Worm (Caenorhabditis elegans) whole organism, L4/young adult: ENCODE results near the gene M03B6.1.

ENCODE experiments used
- W03F9.2 ChIP-seq: fragments of 150-350 bp; optimal IDR thresholded peaks from 2 replicates; lab custom pipeline; 2014; ENCODE audit warnings: missing biosample characterization, missing genetic modification characterization
- dao-5 ChIP-seq: sonication (generic microtip); optimal IDR thresholded peaks from 2 replicates; lab custom pipeline; 2016; ENCODE audit warnings: missing genotype, missing genetic modification characterization, moderate library complexity, missing compliant biosample characterization
- him-1 ChIP-seq: sonication (generic microtip); optimal IDR thresholded peaks from 2 replicates; lab custom pipeline; 2016; ENCODE audit warnings: missing genotype, missing genetic modification reagents, missing genetic modification characterization, missing compliant biosample characterization

- TF ChIP-seq W03F9.2 (tag; lab: Kevin White, UChicago), result no peak
- TF ChIP-seq him-1 (tag; lab: Kevin White, UChicago), result no peak
- no peak for TF ChIP-seq dao-5
These were observed 43.7 kb downstream of the M03B6.1 start for ce11 chrX:13885131-13885530.
